Fruit fly (Drosophila melanogaster): ENCODE data around the gene Med.

Gene Med

DNA sequence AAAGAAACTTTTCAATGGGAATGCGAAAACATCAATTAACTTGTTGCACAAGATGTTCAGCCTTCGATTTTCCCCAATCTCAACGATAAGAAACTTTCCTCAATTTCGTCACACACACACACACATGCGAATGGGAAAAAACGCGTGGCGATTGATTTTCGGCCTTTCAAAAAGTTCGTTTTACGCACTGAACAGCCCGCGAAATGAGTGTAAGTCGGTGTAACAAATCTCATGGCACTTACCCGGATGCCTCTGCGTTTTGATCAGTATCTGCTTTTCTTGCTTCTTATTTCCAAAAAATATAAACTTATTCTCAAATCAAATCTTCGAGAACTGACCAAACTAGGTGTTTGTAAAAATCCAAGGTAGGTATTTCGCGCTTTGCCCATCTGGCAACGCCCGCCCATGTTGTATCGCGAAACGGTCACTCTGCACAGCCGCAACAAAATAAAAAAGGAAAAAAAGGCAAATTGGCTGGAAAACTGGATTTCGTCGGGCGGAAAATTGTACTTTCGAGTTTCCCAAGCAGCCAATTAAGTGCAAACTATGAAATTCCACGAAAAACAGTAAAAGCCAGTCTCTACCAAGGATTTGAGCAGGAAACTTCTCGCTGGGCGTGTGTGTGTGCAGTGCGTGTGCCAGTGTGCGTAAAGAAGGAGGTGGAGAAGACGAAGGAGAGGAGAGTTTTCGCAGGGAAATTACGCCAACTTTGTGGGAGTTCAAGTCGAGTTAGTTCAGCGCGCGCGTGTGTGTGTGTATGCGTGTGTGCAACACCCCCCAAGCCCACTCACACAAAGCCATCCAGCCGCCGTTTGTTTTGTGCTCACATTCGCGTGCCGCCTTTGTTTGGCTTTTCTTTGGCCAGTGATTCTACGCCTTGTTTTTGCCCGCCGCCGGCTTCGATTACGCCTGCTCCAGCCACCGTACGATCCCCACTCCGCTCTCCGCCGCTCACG, at the start of gene Med:
Gene Med (plus strand): TSS at position 408 of the 956 bp plus-strand sequence.
- TF ChIP-seq CG8478 (optimal IDR thresholded peaks at IDR 0.05): no peak
- no peak for TF ChIP-seq CTCF (optimal IDR thresholded peaks at IDR 0.05)

dm6 chr3R:31564164-31564563, 46.7 kb upstream of the Med start:
- no peak for TF ChIP-seq CTCF (optimal IDR thresholded peaks at IDR 0.05)
- no peak for TF ChIP-seq CG8478 (optimal IDR thresholded peaks at IDR 0.05)

DNA sequence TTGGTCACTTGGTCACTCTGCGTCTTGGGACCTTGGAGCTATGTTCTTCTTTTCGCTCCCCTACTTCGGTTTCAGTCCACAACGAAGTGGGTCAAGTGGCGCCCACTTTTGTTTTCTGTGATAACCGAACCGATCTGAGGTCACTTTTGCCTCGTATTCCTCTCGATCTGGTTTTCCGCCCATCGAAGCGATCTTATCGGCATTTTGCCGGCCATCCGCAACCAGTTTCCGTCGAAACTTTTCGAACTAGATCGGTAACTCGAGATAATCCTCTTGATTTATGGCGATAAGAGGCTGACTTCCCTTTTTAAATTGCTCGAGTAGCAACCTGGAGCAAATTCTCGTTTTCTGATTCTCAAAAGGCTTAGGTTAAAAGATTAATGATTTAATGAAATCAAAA, 46.3 kb upstream of the Med start:
- TF ChIP-seq CG8478 (optimal IDR thresholded peaks at IDR 0.05) (no peak), CTCF (optimal IDR thresholded peaks at IDR 0.05) (no peak)

- TF ChIP-seq CTCF (optimal IDR thresholded peaks at IDR 0.05): no peak
- no peak for TF ChIP-seq CG8478 (optimal IDR thresholded peaks at IDR 0.05)
Observed at dm6 chr3R:31565738-31566137, 45.1 kb upstream of the Med start.

DNA sequence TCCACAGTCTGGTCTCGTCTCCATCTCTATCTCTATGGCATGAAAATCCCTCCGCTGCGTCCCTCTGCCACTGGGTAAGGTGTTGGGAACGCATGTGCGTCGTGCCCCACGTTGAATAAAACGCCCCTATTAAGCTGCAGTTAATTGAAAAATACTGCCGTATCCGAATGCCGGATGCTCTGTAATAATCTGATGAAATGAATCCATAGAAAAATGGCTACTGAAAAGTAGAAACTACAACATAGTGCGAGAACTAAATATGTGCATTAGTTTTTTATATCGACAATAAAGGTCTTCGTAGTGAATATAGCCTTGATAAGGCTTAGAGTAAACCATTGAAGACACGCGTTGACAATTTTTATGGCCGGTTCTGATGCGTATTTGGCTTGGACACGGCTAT, 44.1 kb upstream of the Med start:
- TF ChIP-seq CG8478 (optimal IDR thresholded peaks at IDR 0.05): no peak
- TF ChIP-seq CTCF (optimal IDR thresholded peaks at IDR 0.05): no peak

- TF ChIP-seq CTCF (optimal IDR thresholded peaks at IDR 0.05): no peak
- no peak for TF ChIP-seq CG8478 (optimal IDR thresholded peaks at IDR 0.05)
Observed at dm6 chr3R:31571885-31572292, 39.0 kb upstream of the Med start, which contains the start of gene gammaCOP. Gene gammaCOP (plus strand): TSS chr3R:31572143.

DNA sequence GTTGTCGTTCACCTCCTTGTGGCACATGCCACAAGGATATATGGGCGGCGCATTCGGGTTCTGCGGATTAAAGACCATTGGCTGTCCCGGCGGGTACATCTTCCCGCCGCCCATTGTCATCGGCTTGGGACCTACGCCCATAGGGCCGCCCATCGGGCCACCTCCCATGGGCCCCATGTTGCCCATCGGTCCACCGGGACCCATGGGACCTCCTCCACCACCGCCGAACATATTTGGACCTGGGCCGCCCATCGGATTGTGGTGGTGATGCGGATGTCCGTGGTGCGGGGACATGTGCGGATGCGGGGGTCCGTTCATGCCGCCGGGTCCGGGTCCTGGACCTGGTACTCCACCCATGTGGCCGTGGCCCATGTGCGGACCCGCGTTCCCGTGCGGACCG, 33.5 kb upstream of the Med start:
- TF ChIP-seq CG8478 (optimal IDR thresholded peaks at IDR 0.05): no peak
- TF ChIP-seq CTCF (optimal IDR thresholded peaks at IDR 0.05): no peak

dm6 chr3R:31580032-31580431, 30.8 kb upstream of the Med start:
- TF ChIP-seq CTCF (optimal IDR thresholded peaks at IDR 0.05): no peak
- no peak for TF ChIP-seq CG8478 (optimal IDR thresholded peaks at IDR 0.05)

- TF ChIP-seq CG8478 (optimal IDR thresholded peaks at IDR 0.05) (no peak), CTCF (optimal IDR thresholded peaks at IDR 0.05) (no peak)
Observed at dm6 chr3R:31580586-31580994, 30.3 kb upstream of the Med start, which contains the start of the genes pygo and rod. Gene pygo (minus strand): TSS chr3R:31580699. Gene rod (plus strand): TSS chr3R:31580951.

dm6 chr3R:31588374-31588773, 22.5 kb upstream of the Med start, which contains the start of gene CG1635:
Gene CG1635 (plus strand): TSS chr3R:31588673.
- TF ChIP-seq CTCF (optimal IDR thresholded peaks at IDR 0.05): no peak
- TF ChIP-seq CG8478 (optimal IDR thresholded peaks at IDR 0.05): no peak

dm6 chr3R:31590281-31590680, 20.6 kb upstream of the Med start, which contains the start of gene CG1638:
Gene CG1638 (plus strand): TSS chr3R:31590581.
- TF ChIP-seq CTCF (optimal IDR thresholded peaks at IDR 0.05): no peak
- no peak for TF ChIP-seq CG8478 (optimal IDR thresholded peaks at IDR 0.05)

dm6 chr3R:31592256-31592879, 18.5 kb upstream of the Med start, which contains the start of gene CG1774:
Gene CG1774 (plus strand): TSS chr3R:31592803.
- TF ChIP-seq CTCF (optimal IDR thresholded peaks at IDR 0.05): no peak
- no peak for TF ChIP-seq CG8478 (optimal IDR thresholded peaks at IDR 0.05)

DNA sequence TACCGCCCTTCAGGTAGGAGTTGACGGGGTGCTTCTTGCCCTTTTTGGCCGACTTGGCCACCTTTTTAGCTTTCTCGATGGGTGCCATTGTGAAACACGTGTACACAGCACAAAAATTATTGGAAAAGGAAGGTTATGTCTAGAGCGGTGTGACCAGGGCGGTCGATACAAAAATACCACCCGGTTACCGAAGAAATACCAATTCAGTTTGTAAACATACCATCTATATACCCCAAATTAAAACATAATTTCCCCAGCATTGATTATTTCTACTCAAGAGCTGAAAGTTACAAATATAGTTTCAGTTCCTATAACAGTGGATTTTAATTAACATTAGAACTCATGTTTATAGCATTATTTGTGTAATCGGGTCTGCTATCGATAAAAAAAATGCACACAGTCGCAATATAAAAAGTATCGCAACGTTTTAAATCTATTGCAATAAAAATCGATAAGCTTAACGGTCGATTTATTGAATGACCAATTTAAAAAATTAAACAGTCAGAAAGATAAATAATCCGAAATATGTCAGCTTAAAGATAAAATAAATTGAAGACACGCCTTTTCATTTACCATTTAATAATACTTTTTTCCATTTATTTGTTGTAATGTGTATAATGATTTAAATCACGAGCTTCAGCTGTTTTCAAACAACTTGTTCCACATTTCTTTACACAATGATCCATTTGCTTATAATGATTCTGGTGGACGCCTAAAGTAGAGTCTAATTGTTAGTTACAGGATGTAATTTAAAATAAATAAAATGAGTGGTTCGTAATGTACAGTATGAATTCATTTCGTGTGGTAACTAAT, 14.6 kb upstream of the Med start, which contains the start of gene RpL6:
Gene RpL6 (minus strand): TSS at position 134 of the 813 bp plus-strand sequence.
- TF ChIP-seq CTCF (optimal IDR thresholded peaks at IDR 0.05) (peak in 1 of 2 experiments; percentile 21), CG8478 (optimal IDR thresholded peaks at IDR 0.05) (no peak)

- TF ChIP-seq CG8478 (optimal IDR thresholded peaks at IDR 0.05): no peak
- no peak for TF ChIP-seq CTCF (optimal IDR thresholded peaks at IDR 0.05)
Observed at dm6 chr3R:31597736-31598431, 13.0 kb upstream of the Med start.
